Worm (Caenorhabditis elegans): Measurements from ENCODE around the gene col-169.

The col-169 gene

ce11 chrX:6369717-6370116, 40.8 kb downstream of the col-169 start, which contains the start of gene C03B1.2:
Gene C03B1.2 (plus strand): TSS chrX:6370017.
- no peak for TF ChIP-seq unc-62 (GFP tag; optimal IDR thresholded peaks at IDR 0.05)

ce11 chrX:6371192-6372116, 42.5 kb downstream of the col-169 start:
- no peak for TF ChIP-seq unc-62 (GFP tag; optimal IDR thresholded peaks at IDR 0.05)

- TF ChIP-seq unc-62 (GFP tag; optimal IDR thresholded peaks at IDR 0.05): no peak
Measured at ce11 chrX:6373348-6373747, 44.4 kb downstream of the col-169 start, which contains the start of gene C03B1.17. Gene C03B1.17 (plus strand): TSS chrX:6373648.

- TF ChIP-seq unc-62 (GFP tag; optimal IDR thresholded peaks at IDR 0.05): no peak
Measured at ce11 chrX:6374451-6374850, 45.5 kb downstream of the col-169 start, which contains the start of gene C03B1.1. Gene C03B1.1 (plus strand): TSS chrX:6374751.

- no peak for TF ChIP-seq unc-62 (GFP tag; optimal IDR thresholded peaks at IDR 0.05)
Measured at ce11 chrX:6377634-6378288, 48.8 kb downstream of the col-169 start, which contains the start of gene lmp-1. Gene lmp-1 (minus strand): TSS chrX:6377684.

ce11 chrX:6378363-6378762, 49.4 kb downstream of the col-169 start:
- no peak for TF ChIP-seq unc-62 (GFP tag; optimal IDR thresholded peaks at IDR 0.05)
